Worm (Caenorhabditis elegans) whole organism, midembryonic: ENCODE results near the gene T28A11.16.

ENCODE experiments used
- cog-1 ChIP-seq: sonication (generic microtip); optimal IDR thresholded peaks from 2 replicates; lab custom pipeline; 2016; ENCODE audit warnings: missing genetic modification characterization, missing compliant biosample characterization
- med-1 ChIP-seq: sonication (generic microtip); optimal IDR thresholded peaks from 2 replicates; lab custom pipeline; 2017; ENCODE audit warnings: missing genetic modification characterization, mild to moderate bottlenecking, missing compliant biosample characterization, antibody characterized with exemption, missing genetic modification reagents; ENCODE audit not compliant: insufficient read depth

ce11 chrV:3218604-3219003 lies 40.4 kb downstream of the T28A11.16 start:
- TF ChIP-seq cog-1 (no peak), med-1 (no peak)
